Worm (Caenorhabditis elegans): ENCODE measurements around the gene F59B2.12.
A peak's percentile ranks its signal among the peaks of the same experiment; 100 is the strongest.

The F59B2.12 gene

ce11 chrIII:9004658-9005057 is 12.7 kb upstream of the F59B2.12 start (continued):
- TF ChIP-seq him-1 (tag; optimal IDR thresholded peaks at IDR 0.05) (peak; percentile 41), ZK185.1 (tag; optimal IDR thresholded peaks at IDR 0.05; ENCODE audit: poor library complexity, severe bottlenecking) (no peak), snpc-1.1 (tag; optimal IDR thresholded peaks at IDR 0.05; ENCODE audit: insufficient read depth) (no peak)

ce11 chrIII:9005905-9006372 is 11.5 kb upstream of the F59B2.12 start, which contains the start of gene rab-6.1:
Gene rab-6.1, minus strand, starts transcription at chrIII:9005955.
- TF ChIP-seq ceh-100 (GFP tag; IDR thresholded peaks at IDR 0.05) (peak; percentile 65), D2030.7 (GFP tag; IDR thresholded peaks at IDR 0.05) (peak; percentile 56), bed-1 (GFP tag; IDR thresholded peaks at IDR 0.05) (0 out of 2 replicates have a peak, but pooled peaks have one; percentile 24)

- TF ChIP-seq snpc-1.1 (tag; optimal IDR thresholded peaks at IDR 0.05; ENCODE audit: insufficient read depth), result no peak
- TF ChIP-seq hlh-12 (tag; optimal IDR thresholded peaks at IDR 0.05), result no peak
- TF ChIP-seq cebp-1 (GFP tag; IDR thresholded peaks at IDR 0.05), result peak; percentile 46; the same call in 1 of the 2 replicates
- TF ChIP-seq cebp-1 (tag; optimal IDR thresholded peaks at IDR 0.05), result no peak
- TF ChIP-seq Y67H2A.10 (GFP tag; conservative IDR thresholded peaks at IDR 0.05), result no peak
- no peak for TF ChIP-seq nhr-90 (tag; optimal IDR thresholded peaks at IDR 0.05)
- no peak for TF ChIP-seq athp-1 (tag; optimal IDR thresholded peaks at IDR 0.05)
- no peak for TF ChIP-seq nhr-27 (tag; optimal IDR thresholded peaks at IDR 0.05)
- TF ChIP-seq hmg-1.2 (GFP tag; IDR thresholded peaks at IDR 0.05), result no peak; the same call in 1 of the 2 replicates
- peak; percentile 78 for TF ChIP-seq nhr-80 (tag; optimal IDR thresholded peaks at IDR 0.05)
- TF ChIP-seq lin-54 (GFP tag; optimal IDR thresholded peaks at IDR 0.05), result no peak
- no peak for TF ChIP-seq hmg-20 (GFP tag; IDR thresholded peaks at IDR 0.05)
- peak; percentile 29 for TF ChIP-seq attf-5 (GFP tag; optimal IDR thresholded peaks at IDR 0.05)
- TF ChIP-seq unc-130 (GFP tag; optimal IDR thresholded peaks at IDR 0.05), result no peak
- no peak for TF ChIP-seq lir-1 (GFP tag; conservative IDR thresholded peaks at IDR 0.05)
Observed at ce11 chrIII:9007183-9007582, 10.2 kb upstream of the F59B2.12 start.

- no peak for TF ChIP-seq B0261.1 (tag; optimal IDR thresholded peaks at IDR 0.05)
- no peak for TF ChIP-seq F33H1.4 (GFP tag; IDR thresholded peaks at IDR 0.05)
- no peak for TF ChIP-seq pha-4 (tag; optimal IDR thresholded peaks at IDR 0.05)
- TF ChIP-seq cebp-2 (GFP tag; IDR thresholded peaks at IDR 0.05), result no peak
- TF ChIP-seq F10E7.11 (tag; optimal IDR thresholded peaks at IDR 0.05), result no peak
- TF ChIP-seq Y56A3A.18 (GFP tag; IDR thresholded peaks at IDR 0.05), result no peak
- no peak for TF ChIP-seq egl-18 (GFP tag; IDR thresholded peaks at IDR 0.05)
- TF ChIP-seq egl-44 (GFP tag; IDR thresholded peaks at IDR 0.05), result no peak
- no peak for TF ChIP-seq dpff-1 (tag; optimal IDR thresholded peaks at IDR 0.05)
- TF ChIP-seq lir-1 (GFP tag; conservative IDR thresholded peaks at IDR 0.05), result no peak
- TF ChIP-seq B0019.2 (GFP tag; conservative IDR thresholded peaks at IDR 0.05), result no peak
- no peak for TF ChIP-seq snpc-4 (GFP tag; optimal IDR thresholded peaks at IDR 0.05)
- TF ChIP-seq snpc-4 (tag; optimal IDR thresholded peaks at IDR 0.05), result no peak
- TF ChIP-seq hlh-26 (GFP tag; conservative IDR thresholded peaks at IDR 0.05), result no peak
- no peak for TF ChIP-seq Y67H2A.10 (GFP tag; conservative IDR thresholded peaks at IDR 0.05)
- no peak for TF ChIP-seq Y79H2A.3 (GFP tag; conservative IDR thresholded peaks at IDR 0.05)
- no peak for TF ChIP-seq ccch-3 (GFP tag; optimal IDR thresholded peaks at IDR 0.05)
- TF ChIP-seq D2030.7 (GFP tag; IDR thresholded peaks at IDR 0.05), result no peak
- TF ChIP-seq unc-62 (GFP tag; optimal IDR thresholded peaks at IDR 0.05), result no peak
- TF ChIP-seq atf-7 (tag; optimal IDR thresholded peaks at IDR 0.05), result no peak
Observed at ce11 chrIII:9010047-9010446, 7.4 kb upstream of the F59B2.12 start, which contains the start of gene F59B2.8. Gene F59B2.8, minus strand, starts transcription at chrIII:9010197.
